Fruit fly (Drosophila melanogaster): Measurements from ENCODE around the gene Idh3a.

Idh3a gene

DNA sequence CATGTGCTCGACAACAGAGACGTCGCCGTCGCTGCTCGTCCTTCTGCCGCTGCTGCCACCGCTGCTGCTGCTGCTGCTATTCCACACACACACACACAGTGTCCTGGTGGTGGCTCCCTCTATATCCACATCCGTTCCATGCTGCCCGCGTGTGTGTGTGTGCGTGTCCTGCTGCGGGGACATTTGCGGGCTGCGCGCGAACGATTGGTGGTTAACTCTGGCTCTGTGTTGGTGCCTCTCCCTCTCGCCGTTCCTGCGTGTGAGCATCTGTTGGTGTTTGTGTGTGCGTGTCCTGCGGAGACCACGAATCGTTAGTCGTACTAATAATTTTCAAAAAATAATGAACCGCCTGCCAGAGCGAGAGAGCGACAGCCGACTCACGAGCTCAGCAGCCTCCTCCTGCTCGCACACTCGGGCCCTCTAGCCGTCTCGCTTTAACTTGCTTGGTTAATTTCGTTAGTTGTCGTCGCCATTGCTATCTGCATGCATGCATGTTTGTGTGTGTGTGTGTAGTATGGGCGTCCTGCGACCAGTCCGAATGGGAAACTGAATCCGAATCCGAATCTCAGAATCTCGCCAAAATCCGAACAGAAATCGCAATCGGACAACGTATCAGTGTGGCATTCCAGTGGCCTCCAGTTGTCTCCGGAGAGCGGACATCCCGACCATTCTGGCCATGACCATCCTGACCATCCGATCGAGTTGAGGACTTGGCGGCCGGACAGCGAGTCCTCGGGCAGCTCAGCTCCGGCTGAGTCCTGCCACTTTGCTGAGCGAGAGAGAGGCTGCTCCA lies 24.5 kb upstream of the Idh3a start:
- TF ChIP-seq CG8159 (tag; optimal IDR thresholded peaks at IDR 0.05): no peak
- no peak for TF ChIP-seq fd96Ca (GFP tag; IDR thresholded peaks at IDR 0.05)
- no peak for TF ChIP-seq CG13204 (GFP tag; optimal IDR thresholded peaks at IDR 0.05)
- TF ChIP-seq CG14655 (GFP tag; optimal IDR thresholded peaks at IDR 0.05): no peak
- TF ChIP-seq CG9948 (tag; optimal IDR thresholded peaks at IDR 0.05): no peak
- TF ChIP-seq CG4496 (GFP tag; IDR thresholded peaks at IDR 0.05): no peak
- TF ChIP-seq CG17806 (tag; optimal IDR thresholded peaks at IDR 0.05): no peak
- TF ChIP-seq Pif1A (GFP tag; optimal IDR thresholded peaks at IDR 0.05): no peak
- TF ChIP-seq rn (GFP tag; IDR thresholded peaks at IDR 0.05): no peak
- TF ChIP-seq EcR (GFP tag; optimal IDR thresholded peaks at IDR 0.05): no peak
- TF ChIP-seq CG8301 (tag; optimal IDR thresholded peaks at IDR 0.05): no peak
- TF ChIP-seq CG10348 (GFP tag; IDR thresholded peaks at IDR 0.05): no peak
- TF ChIP-seq Ets98B (GFP tag; IDR thresholded peaks at IDR 0.05): no peak
- no peak for TF ChIP-seq CG15710 (tag; optimal IDR thresholded peaks at IDR 0.05)
- no peak for TF ChIP-seq CG12605 (GFP tag; IDR thresholded peaks at IDR 0.05)
- no peak for TF ChIP-seq Pif1B (GFP tag; optimal IDR thresholded peaks at IDR 0.05)
- no peak for TF ChIP-seq CG32121 (GFP tag; IDR thresholded peaks at IDR 0.05)
- no peak for TF ChIP-seq gl (tag; optimal IDR thresholded peaks at IDR 0.05)
- no peak for TF ChIP-seq CG34367 (tag; optimal IDR thresholded peaks at IDR 0.05)
- no peak for TF ChIP-seq Snoo (tag; optimal IDR thresholded peaks at IDR 0.05)

dm6 chrX:19535394-19535793 lies 13.8 kb upstream of the Idh3a start:
- no peak for TF ChIP-seq CG8159 (tag; optimal IDR thresholded peaks at IDR 0.05)
- TF ChIP-seq CG32121 (GFP tag; IDR thresholded peaks at IDR 0.05): no peak
- no peak for TF ChIP-seq Snoo (tag; optimal IDR thresholded peaks at IDR 0.05)
- no peak for TF ChIP-seq CG34367 (tag; optimal IDR thresholded peaks at IDR 0.05)
- no peak for TF ChIP-seq Pif1B (GFP tag; optimal IDR thresholded peaks at IDR 0.05)
- no peak for TF ChIP-seq EcR (GFP tag; optimal IDR thresholded peaks at IDR 0.05)
- TF ChIP-seq CG8301 (tag; optimal IDR thresholded peaks at IDR 0.05): no peak
- no peak for TF ChIP-seq CG9948 (tag; optimal IDR thresholded peaks at IDR 0.05)
- TF ChIP-seq D1 (tag; optimal IDR thresholded peaks at IDR 0.05): no peak
- no peak for TF ChIP-seq CG4496 (GFP tag; IDR thresholded peaks at IDR 0.05)
- no peak for TF ChIP-seq CG10348 (GFP tag; IDR thresholded peaks at IDR 0.05)
- no peak for TF ChIP-seq CG12605 (GFP tag; IDR thresholded peaks at IDR 0.05)
- no peak for TF ChIP-seq Pif1A (GFP tag; optimal IDR thresholded peaks at IDR 0.05)

DNA sequence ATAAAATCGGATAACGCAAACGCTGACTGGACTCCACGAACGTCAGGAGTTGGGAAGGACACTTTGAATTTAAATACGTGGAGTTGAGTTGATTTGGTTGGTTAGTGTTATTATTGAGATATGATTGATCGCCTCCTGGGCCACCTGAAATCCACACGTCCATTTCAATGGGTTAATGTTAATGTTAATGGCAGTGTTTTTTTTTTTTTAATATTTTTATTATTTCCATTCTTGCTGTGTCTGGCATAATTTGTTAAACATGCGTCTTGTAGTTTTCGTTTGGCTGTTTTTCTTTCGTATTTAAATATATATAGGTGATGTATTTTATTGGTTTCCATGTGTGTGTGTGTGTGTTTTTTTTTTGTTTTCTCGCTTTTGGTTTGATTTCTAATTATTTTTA lies 10.0 kb upstream of the Idh3a start, which contains the start of gene CG12231:
Gene CG12231, minus strand, starts transcription at position 101 of the 400 bp plus-strand sequence.
- TF ChIP-seq CG8301 (tag; optimal IDR thresholded peaks at IDR 0.05) (no peak), CG4496 (GFP tag; IDR thresholded peaks at IDR 0.05) (no peak), CG13204 (GFP tag; optimal IDR thresholded peaks at IDR 0.05) (no peak), D1 (tag; optimal IDR thresholded peaks at IDR 0.05) (no peak), CG34367 (tag; optimal IDR thresholded peaks at IDR 0.05) (no peak), rn (GFP tag; IDR thresholded peaks at IDR 0.05) (no peak), CG8159 (tag; optimal IDR thresholded peaks at IDR 0.05) (no peak), CG32121 (GFP tag; IDR thresholded peaks at IDR 0.05) (no peak), fd96Ca (GFP tag; IDR thresholded peaks at IDR 0.05) (no peak), EcR (GFP tag; optimal IDR thresholded peaks at IDR 0.05) (no peak), CG17806 (tag; optimal IDR thresholded peaks at IDR 0.05) (no peak)

DNA sequence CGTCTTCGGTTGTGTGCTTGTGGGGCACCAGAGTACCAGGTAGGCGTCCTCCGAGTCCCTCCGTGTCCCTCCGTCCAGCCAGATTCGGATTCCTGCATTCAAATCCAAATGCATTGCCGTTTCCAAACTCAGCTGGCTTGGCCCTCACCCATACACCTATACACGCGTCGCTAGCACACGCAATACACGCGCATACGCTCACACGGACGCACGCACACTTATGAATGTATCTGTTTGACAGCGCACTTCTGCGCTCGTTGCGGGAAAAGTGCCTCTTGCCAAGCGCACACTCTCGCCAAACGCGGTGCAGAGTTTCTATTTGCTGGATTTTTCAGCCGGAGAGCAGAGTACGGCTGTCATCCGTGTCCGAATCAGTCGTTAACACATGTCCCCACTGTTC lies 987 bp upstream of the Idh3a start:
- TF ChIP-seq Pif1A (GFP tag; optimal IDR thresholded peaks at IDR 0.05) (no peak), fd96Ca (GFP tag; IDR thresholded peaks at IDR 0.05) (0 out of 3 replicates have a peak, but pooled peaks have one; percentile 16), Ets98B (GFP tag; IDR thresholded peaks at IDR 0.05) (no peak; the same call in 1 of the 2 replicates), CG14655 (GFP tag; optimal IDR thresholded peaks at IDR 0.05) (no peak), CG8301 (tag; optimal IDR thresholded peaks at IDR 0.05) (no peak), CG32121 (GFP tag; IDR thresholded peaks at IDR 0.05) (no peak), Snoo (tag; optimal IDR thresholded peaks at IDR 0.05) (no peak), CG13204 (GFP tag; optimal IDR thresholded peaks at IDR 0.05) (no peak)

dm6 chrX:19520888-19521287 lies 722 bp downstream of the Idh3a start:
- TF ChIP-seq gl (tag; optimal IDR thresholded peaks at IDR 0.05): no peak
- TF ChIP-seq D1 (tag; optimal IDR thresholded peaks at IDR 0.05): no peak
- no peak for TF ChIP-seq CG10348 (GFP tag; IDR thresholded peaks at IDR 0.05)
- TF ChIP-seq CG14655 (GFP tag; optimal IDR thresholded peaks at IDR 0.05): no peak
- no peak for TF ChIP-seq rn (GFP tag; IDR thresholded peaks at IDR 0.05)
- no peak for TF ChIP-seq CG34367 (tag; optimal IDR thresholded peaks at IDR 0.05)
- TF ChIP-seq CG15710 (tag; optimal IDR thresholded peaks at IDR 0.05): no peak

DNA sequence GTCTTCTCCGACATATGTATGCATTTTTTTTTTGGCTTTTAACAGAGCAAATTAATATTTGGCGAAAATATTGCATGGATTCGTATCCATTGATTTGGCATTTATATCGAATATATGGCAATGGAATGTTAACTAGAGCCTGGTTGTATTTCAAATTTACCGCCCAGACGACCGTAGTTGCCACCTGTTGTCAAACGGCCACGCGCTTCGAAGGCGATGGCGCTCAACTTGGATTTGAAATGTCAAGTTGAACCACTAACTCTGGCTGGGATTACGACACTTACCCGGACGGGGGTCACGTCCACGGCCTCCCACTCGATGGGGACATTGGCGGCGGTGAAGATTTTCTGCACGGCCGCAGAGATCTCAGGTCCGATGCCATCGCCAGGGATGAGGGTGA lies 1.2 kb downstream of the Idh3a start:
- no peak for TF ChIP-seq CG8159 (tag; optimal IDR thresholded peaks at IDR 0.05)

DNA sequence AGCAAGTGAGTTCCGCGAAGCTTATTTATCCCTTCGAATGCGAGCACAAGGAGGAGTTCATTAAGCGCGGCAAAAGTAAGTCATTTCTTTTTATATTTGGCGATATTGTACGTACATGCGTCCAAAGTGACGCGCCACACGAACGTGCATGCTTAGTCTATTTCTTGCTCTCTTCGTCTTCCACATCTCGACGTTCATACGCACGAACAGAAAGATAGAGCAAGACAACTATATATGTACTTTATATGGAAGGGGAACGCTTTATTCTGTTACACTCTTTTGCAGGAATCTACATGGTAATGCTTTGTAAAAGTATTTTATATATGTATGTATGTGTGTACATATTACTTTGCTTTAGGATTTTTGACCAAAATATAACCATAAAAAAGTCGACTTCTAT lies 11.4 kb downstream of the Idh3a start:
- no peak for TF ChIP-seq CG8301 (tag; optimal IDR thresholded peaks at IDR 0.05)
- no peak for TF ChIP-seq CG14655 (GFP tag; optimal IDR thresholded peaks at IDR 0.05)
- TF ChIP-seq CG9948 (tag; optimal IDR thresholded peaks at IDR 0.05): no peak
- no peak for TF ChIP-seq CG32121 (GFP tag; IDR thresholded peaks at IDR 0.05)
- no peak for TF ChIP-seq CG4496 (GFP tag; IDR thresholded peaks at IDR 0.05)
- TF ChIP-seq D1 (tag; optimal IDR thresholded peaks at IDR 0.05): no peak
- no peak for TF ChIP-seq Pif1A (GFP tag; optimal IDR thresholded peaks at IDR 0.05)
- TF ChIP-seq CG10348 (GFP tag; IDR thresholded peaks at IDR 0.05): no peak
- no peak for TF ChIP-seq EcR (GFP tag; optimal IDR thresholded peaks at IDR 0.05)

All from whole organism, pupa.